Worm (Caenorhabditis elegans) whole organism, midembryonic: Measurements from ENCODE around the gene F21D5.5.

Experiments used
- flt-1 ChIP-seq: fragments of 200-800 bp; sonication (Bioruptor generic); IDR thresholded peaks from 2 replicates; pipeline ENCODE4 v1.3.6; 2022; ENCODE audit warnings: missing genetic modification characterization, missing compliant biosample characterization
- med-1 ChIP-seq: sonication (generic microtip); optimal IDR thresholded peaks from 2 replicates; lab custom pipeline; 2017; ENCODE audit warnings: missing genetic modification characterization, mild to moderate bottlenecking, missing compliant biosample characterization, antibody characterized with exemption, missing genetic modification reagents; ENCODE audit not compliant: insufficient read depth

ce11 chrIV:8737787-8738186, 1.4 kb downstream of the F21D5.5 start, which contains the start of gene F21D5.4:
- TF ChIP-seq med-1 (GFP tag; lab: Kevin White, UChicago) (no peak), flt-1 (GFP tag; lab: Robert Waterston, UW) (no peak)
